Fruit fly (Drosophila melanogaster) whole organism, embryonic: Measurements from ENCODE around the gene CG43367.
A peak's percentile ranks its signal among the peaks of the same experiment; 100 is the strongest.

Experiments
- Ada2b ChIP-seq: fragments of 200-800 bp; sonication (Bioruptor generic); IDR thresholded peaks from 2 replicates; pipeline ENCODE4 v1.3.6; 2022; ENCODE audit warnings: missing biosample characterization, missing genetic modification characterization
- Bgb ChIP-seq: fragments of 200-800 bp; sonication (Bioruptor generic); IDR thresholded peaks from 2 replicates; pipeline ENCODE4 v1.3.6; 2022; ENCODE audit warnings: missing biosample characterization, missing genetic modification characterization; ENCODE audit not compliant: partially characterized antibody
- Bteb2 ChIP-seq: fragments of 200-800 bp; sonication (Bioruptor generic); optimal IDR thresholded peaks from 2 replicates; lab custom pipeline; 2016; ENCODE audit warnings: missing biosample characterization, missing genetic modification characterization
- CG11504 ChIP-seq: fragments of 200-800 bp; sonication (Bioruptor generic); optimal IDR thresholded peaks from 3 replicates; lab custom pipeline; 2019; ENCODE audit warnings: missing biosample characterization, mild to moderate bottlenecking, missing genetic modification characterization, moderate library complexity
- CG12659 ChIP-seq: fragments of 200-800 bp; sonication (Bioruptor generic); optimal IDR thresholded peaks from 3 replicates; lab custom pipeline; 2017; ENCODE audit warnings: mild to moderate bottlenecking, missing biosample characterization, missing genetic modification reagents, missing genetic modification characterization
- CG12744 ChIP-seq: fragments of 200-800 bp; sonication (Bioruptor generic); optimal IDR thresholded peaks from 2 replicates; lab custom pipeline; 2016; ENCODE audit warnings: missing biosample characterization, missing genetic modification characterization
- CG13123 ChIP-seq: fragments of 200-800 bp; sonication (Bioruptor generic); optimal IDR thresholded peaks from 2 replicates; lab custom pipeline; 2016; ENCODE audit warnings: missing biosample characterization, missing genetic modification characterization
- CG14667 ChIP-seq: fragments of 200-800 bp; sonication (Bioruptor generic); IDR thresholded peaks from 2 replicates; pipeline ENCODE4 v1.3.6; 2022; ENCODE audit warnings: missing biosample characterization, missing genetic modification characterization
- CG14710 ChIP-seq: fragments of 200-800 bp; sonication (Bioruptor generic); optimal IDR thresholded peaks from 3 replicates; lab custom pipeline; 2019; ENCODE audit warnings: missing biosample characterization, mild to moderate bottlenecking, missing genetic modification characterization, moderate library complexity
- CG15696 ChIP-seq: fragments of 200-800 bp; sonication (Bioruptor generic); optimal IDR thresholded peaks from 2 replicates; lab custom pipeline; 2019; ENCODE audit warnings: missing biosample characterization, mild to moderate bottlenecking, missing genetic modification characterization, moderate library complexity
- CG17359 ChIP-seq: fragments of 200-800 bp; sonication (Bioruptor generic); optimal IDR thresholded peaks from 3 replicates; lab custom pipeline; 2018; ENCODE audit warnings: missing biosample characterization, mild to moderate bottlenecking, missing genetic modification characterization, moderate library complexity
- CG17912 ChIP-seq: fragments of 200-800 bp; sonication (Bioruptor generic); optimal IDR thresholded peaks from 2 replicates; lab custom pipeline; 2018; ENCODE audit warnings: missing biosample characterization, mild to moderate bottlenecking, missing genetic modification characterization
- CG1832 ChIP-seq: fragments of 200-800 bp; sonication (Bioruptor generic); optimal IDR thresholded peaks from 2 replicates; lab custom pipeline; 2017; ENCODE audit warnings: missing biosample characterization, mild to moderate bottlenecking, missing genetic modification characterization, inconsistent platforms
- CG18476 ChIP-seq: fragments of 200-800 bp; sonication (Bioruptor generic); optimal IDR thresholded peaks from 2 replicates; lab custom pipeline; 2016; ENCODE audit warnings: missing biosample characterization, mild to moderate bottlenecking, missing genetic modification characterization
- CG18599 ChIP-seq: fragments of 200-800 bp; sonication (Bioruptor generic); optimal IDR thresholded peaks from 3 replicates; lab custom pipeline; 2017; ENCODE audit warnings: missing biosample characterization, missing genetic modification characterization, mild to moderate bottlenecking, moderate library complexity, missing genetic modification reagents
- CG2202 ChIP-seq: fragments of 200-800 bp; sonication (Bioruptor generic); optimal IDR thresholded peaks from 2 replicates; lab custom pipeline; 2018; ENCODE audit warnings: missing biosample characterization, mild to moderate bottlenecking, missing genetic modification characterization
- CG4328 ChIP-seq: fragments of 200-800 bp; sonication (Bioruptor generic); optimal IDR thresholded peaks from 3 replicates; lab custom pipeline; 2017; ENCODE audit warnings: missing biosample characterization, missing genetic modification reagents, missing genetic modification characterization
- CG6683 ChIP-seq: fragments of 200-800 bp; sonication (Bioruptor generic); optimal IDR thresholded peaks from 2 replicates; lab custom pipeline; 2017; ENCODE audit warnings: missing biosample characterization, mild to moderate bottlenecking, missing genetic modification characterization, missing genetic modification reagents
- CG7745 ChIP-seq: fragments of 200-800 bp; sonication (Bioruptor generic); optimal IDR thresholded peaks from 2 replicates; lab custom pipeline; 2018; ENCODE audit warnings: missing biosample characterization, mild to moderate bottlenecking, missing genetic modification characterization, moderate library complexity
- CTCF ChIP-seq: fragments of 200-800 bp; sonication (Bioruptor generic); optimal IDR thresholded peaks from 2 replicates; lab custom pipeline; 2017; ENCODE audit warnings: missing biosample characterization, mild to moderate bottlenecking, missing genetic modification characterization, moderate library complexity
- CkIIα-i1 ChIP-seq: fragments of 200-800 bp; sonication (Bioruptor generic); IDR thresholded peaks from 2 replicates; pipeline ENCODE4 v1.3.6; 2022; ENCODE audit warnings: missing biosample characterization, missing genetic modification characterization
- Deaf1 ChIP-seq: fragments of 200-800 bp; optimal IDR thresholded peaks from 3 replicates; lab custom pipeline; 2019; ENCODE audit warnings: missing biosample characterization, mild to moderate bottlenecking, missing genetic modification characterization, moderate library complexity
- Doc3 ChIP-seq: fragments of 200-800 bp; sonication (Bioruptor generic); IDR thresholded peaks from 3 replicates; pipeline ENCODE4 v1.3.6; 2022; ENCODE audit warnings: missing biosample characterization, missing genetic modification characterization; ENCODE audit not compliant: partially characterized antibody
- Drgx ChIP-seq: fragments of 200-800 bp; sonication (Bioruptor generic); IDR thresholded peaks from 2 replicates; pipeline ENCODE4 v1.3.6; 2022; ENCODE audit warnings: missing biosample characterization, missing genetic modification characterization
- Gsc ChIP-seq: fragments of 200-800 bp; sonication (Bioruptor generic); IDR thresholded peaks from 2 replicates; pipeline ENCODE4 v1.3.6; 2022; ENCODE audit warnings: missing biosample characterization, missing genetic modification characterization
- H2.0 ChIP-seq: fragments of 200-800 bp; sonication (Bioruptor generic); IDR thresholded peaks from 2 replicates; pipeline ENCODE4 v1.3.6; 2022; ENCODE audit warnings: missing biosample characterization, missing genetic modification characterization
- HLH54F ChIP-seq: fragments of 200-800 bp; sonication (Bioruptor generic); optimal IDR thresholded peaks from 3 replicates; lab custom pipeline; 2016; ENCODE audit warnings: missing biosample characterization, missing genetic modification characterization
- Hey ChIP-seq: fragments of 200-800 bp; sonication (Bioruptor generic); optimal IDR thresholded peaks from 3 replicates; lab custom pipeline; 2018; ENCODE audit warnings: missing biosample characterization, mild to moderate bottlenecking, missing genetic modification characterization
- HmgZ ChIP-seq: fragments of 200-800 bp; sonication (Bioruptor generic); optimal IDR thresholded peaks from 2 replicates; lab custom pipeline; 2018; ENCODE audit warnings: missing biosample characterization, mild to moderate bottlenecking, missing genetic modification characterization
- Hmr ChIP-seq: fragments of 200-800 bp; sonication (Bioruptor generic); optimal IDR thresholded peaks from 3 replicates; lab custom pipeline; 2017; ENCODE audit warnings: mild to moderate bottlenecking, missing biosample characterization, missing genetic modification reagents, missing genetic modification characterization
- MESR4 ChIP-seq: fragments of 200-800 bp; sonication (Bioruptor generic); optimal IDR thresholded peaks from 2 replicates; lab custom pipeline; 2018; ENCODE audit warnings: missing biosample characterization, mild to moderate bottlenecking, missing genetic modification characterization, moderate library complexity
- Nf-YB ChIP-seq: fragments of 200-800 bp; sonication (Bioruptor generic); optimal IDR thresholded peaks from 3 replicates; lab custom pipeline; 2019; ENCODE audit warnings: missing biosample characterization, mild to moderate bottlenecking, missing genetic modification characterization, moderate library complexity
- Opbp ChIP-seq: fragments of 200-800 bp; sonication (Bioruptor generic); IDR thresholded peaks from 3 replicates; pipeline ENCODE4 v1.3.6; 2022; ENCODE audit warnings: missing biosample characterization, missing genetic modification characterization; ENCODE audit not compliant: partially characterized antibody
- Vsx1 ChIP-seq: fragments of 200-800 bp; sonication (Bioruptor generic); optimal IDR thresholded peaks from 2 replicates; lab custom pipeline; 2017; ENCODE audit warnings: missing biosample characterization, mild to moderate bottlenecking, missing genetic modification characterization, missing genetic modification reagents
- ap ChIP-seq: fragments of 200-800 bp; sonication (Bioruptor generic); IDR thresholded peaks from 2 replicates; pipeline ENCODE4 v1.3.6; 2022; ENCODE audit warnings: missing biosample characterization, missing genetic modification characterization
- caup ChIP-seq: fragments of 200-800 bp; sonication (Bioruptor generic); optimal IDR thresholded peaks from 3 replicates; lab custom pipeline; 2017; ENCODE audit warnings: missing biosample characterization, mild to moderate bottlenecking, missing genetic modification characterization, moderate library complexity; ENCODE audit not compliant: severe bottlenecking
- chif ChIP-seq, 2 experiments: fragments of 200-800 bp; sonication (Bioruptor generic); optimal IDR thresholded peaks; 3 replicates each; lab custom pipeline; 2016; ENCODE audit warnings: missing biosample characterization in 2 of 2, missing genetic modification characterization in 2 of 2
- chn ChIP-seq: fragments of 200-800 bp; sonication (Bioruptor generic); optimal IDR thresholded peaks from 2 replicates; lab custom pipeline; 2016; ENCODE audit warnings: missing biosample characterization, missing genetic modification characterization
- croc ChIP-seq: fragments of 200-800 bp; sonication (Bioruptor generic); conservative IDR thresholded peaks from 3 replicates; pipeline ENCODE4 v1.3.6; 2022; ENCODE audit warnings: missing biosample characterization, missing genetic modification characterization
- dpn ChIP-seq, 2 experiments: fragments of 200-800 bp; sonication (Bioruptor generic); optimal IDR thresholded peaks; 3 replicates each; lab custom pipeline; 2016; ENCODE audit warnings: missing biosample characterization in 2 of 2, missing genetic modification characterization in 2 of 2
- mld ChIP-seq: fragments of 200-800 bp; sonication (Bioruptor generic); IDR thresholded peaks from 3 replicates; pipeline ENCODE4 v1.3.6; 2022; ENCODE audit warnings: missing biosample characterization, missing genetic modification characterization; ENCODE audit not compliant: partially characterized antibody
- nerfin-2 ChIP-seq: fragments of 200-800 bp; sonication (Bioruptor generic); IDR thresholded peaks from 2 replicates; pipeline ENCODE4 v1.3.6; 2022; ENCODE audit warnings: missing biosample characterization, missing genetic modification characterization; ENCODE audit not compliant: partially characterized antibody
- pita ChIP-seq: fragments of 200-800 bp; sonication (Bioruptor generic); optimal IDR thresholded peaks from 2 replicates; lab custom pipeline; 2017; ENCODE audit warnings: missing biosample characterization, mild to moderate bottlenecking, missing genetic modification characterization
- run ChIP-seq: fragments of 200-800 bp; sonication (Bioruptor generic); optimal IDR thresholded peaks from 3 replicates; lab custom pipeline; 2018; ENCODE audit warnings: missing biosample characterization, mild to moderate bottlenecking, missing genetic modification characterization
- salm ChIP-seq: fragments of 200-800 bp; sonication (Bioruptor generic); optimal IDR thresholded peaks from 2 replicates; lab custom pipeline; 2018; ENCODE audit warnings: missing biosample characterization, mild to moderate bottlenecking, missing genetic modification characterization
- sens-2 ChIP-seq: fragments of 200-800 bp; sonication (Bioruptor generic); IDR thresholded peaks from 2 replicates; pipeline ENCODE4 v1.3.6; 2022; ENCODE audit warnings: missing biosample characterization, missing genetic modification characterization
- tin ChIP-seq: fragments of 200-800 bp; sonication (Bioruptor generic); optimal IDR thresholded peaks from 3 replicates; lab custom pipeline; 2016; ENCODE audit warnings: missing biosample characterization, missing genetic modification characterization
- ttk ChIP-seq: fragments of 200-800 bp; sonication (Bioruptor generic); IDR thresholded peaks from 2 replicates; pipeline ENCODE4 v2.1.2; 2022; ENCODE audit warnings: missing biosample characterization, missing genetic modification characterization
- twi ChIP-seq: fragments of 200-800 bp; optimal IDR thresholded peaks from 2 replicates; lab custom pipeline; 2019; ENCODE audit warnings: missing biosample characterization, mild to moderate bottlenecking, missing genetic modification characterization, moderate library complexity
- wor ChIP-seq: fragments of 200-800 bp; sonication (Bioruptor generic); IDR thresholded peaks from 2 replicates; pipeline ENCODE4 v1.3.6; 2022; ENCODE audit warnings: missing biosample characterization, missing genetic modification characterization

CG43367 gene

dm6 chr3L:4254301-4254834 lies 60.6 kb downstream of the CG43367 start, which contains the start of the genes ago and CG1265 (continued):
- TF ChIP-seq Nf-YB (GFP tag; lab: Kevin White, UChicago) (peak; percentile 5), HmgZ (tag; lab: Kevin White, UChicago) (no peak), tin (peak; percentile 37), run (tag; lab: Kevin White, UChicago) (no peak), CG13123 (GFP tag; lab: Kevin White, UChicago) (no peak), Gsc (GFP tag; lab: Robert Waterston, UW) (no peak), Bteb2 (GFP tag; lab: Kevin White, UChicago) (no peak), HLH54F (GFP tag; lab: Kevin White, UChicago) (peak; percentile 26), sens-2 (GFP tag; lab: Robert Waterston, UW) (peak; percentile 31; the same call in 1 of the 2 replicates), Opbp (GFP tag; lab: Robert Waterston, UW) (peak; percentile 43; the same call in 1 of the 3 replicates), CG14710 (peak; percentile 99), caup (GFP tag; lab: Kevin White, UChicago) (peak; percentile 10), CkIIα-i1 (GFP tag; lab: Robert Waterston, UW) (no peak), CG1832 (GFP tag; lab: Kevin White, UChicago) (no peak), croc (GFP tag; lab: Robert Waterston, UW) (no peak), CG15696 (tag; lab: Kevin White, UChicago) (peak; percentile 49), CG17359 (tag; lab: Kevin White, UChicago) (no peak), Drgx (peak; percentile 25; the same call in 1 of the 2 replicates), CG17912 (peak; percentile 72), Bgb (no peak), Ada2b (GFP tag; lab: Robert Waterston, UW) (peak; percentile 18; the same call in 1 of the 2 replicates), mld (no peak), CG12744 (GFP tag; lab: Kevin White, UChicago) (no peak), Vsx1 (GFP tag; lab: Kevin White, UChicago) (no peak), CG18476 (GFP tag; lab: Kevin White, UChicago) (no peak), Deaf1 (tag; lab: Kevin White, UChicago) (no peak), nerfin-2 (GFP tag; lab: Robert Waterston, UW) (no peak), chif (GFP tag; optimal IDR thresholded peaks at IDR 0.05; lab: Kevin White, UChicago) (no peak), CG2202 (tag; lab: Kevin White, UChicago) (no peak), CG6683 (no peak), dpn (GFP tag; optimal IDR thresholded peaks at IDR 0.05; lab: Kevin White, UChicago) (peak in 1 of 2 experiments; percentile 23), CG11504 (tag; lab: Kevin White, UChicago) (no peak), salm (tag; lab: Kevin White, UChicago) (no peak), chn (no peak), wor (GFP tag; lab: Robert Waterston, UW) (no peak), CTCF (no peak), H2.0 (peak; percentile 27), CG14667 (GFP tag; lab: Robert Waterston, UW) (peak; percentile 46; the same call in 1 of the 2 replicates), twi (tag; lab: Kevin White, UChicago) (peak; percentile 11), CG18599 (GFP tag; lab: Kevin White, UChicago) (peak; percentile 37), CG7745 (tag; lab: Kevin White, UChicago) (no peak), MESR4 (GFP tag; lab: Kevin White, UChicago) (no peak), CG12659 (GFP tag; lab: Kevin White, UChicago) (peak; percentile 54), CG4328 (GFP tag; lab: Kevin White, UChicago) (peak; percentile 75), Doc3 (GFP tag; lab: Robert Waterston, UW) (0 out of 3 replicates have a peak, but pooled peaks have one; percentile 9), pita (no peak), ap (GFP tag; lab: Robert Waterston, UW) (no peak; the same call in 1 of the 2 replicates), Hmr (GFP tag; lab: Kevin White, UChicago) (peak; percentile 55), Hey (no peak), ttk (GFP tag; lab: Robert Waterston, UW) (no peak)
